Fruit fly (Drosophila melanogaster): ENCODE data around the gene SIDL.

Gene SIDL

dm6 chr3R:15196134-15197034, 22.3 kb downstream of the SIDL start, which contains the start of the genes Kpc1 and CG42542:
Gene Kpc1 (minus strand): TSS chr3R:15196210.
Gene CG42542 (plus strand): TSS chr3R:15196598.
- TF ChIP-seq CG7045 (GFP tag; optimal IDR thresholded peaks at IDR 0.05), result peak; percentile 67
- TF ChIP-seq CG14711 (tag; optimal IDR thresholded peaks at IDR 0.05), result peak; percentile 52
- peak; percentile 79 for TF ChIP-seq CG5204 (GFP tag; optimal IDR thresholded peaks at IDR 0.05)
- TF ChIP-seq tj (GFP tag; optimal IDR thresholded peaks at IDR 0.05), result peak; percentile 89
- peak; percentile 94 for TF ChIP-seq kay (GFP tag; ENCODE audit: borderline replicate concordance)
- peak; percentile 25 for TF ChIP-seq bab1 (GFP tag; optimal IDR thresholded peaks at IDR 0.05)
- TF ChIP-seq Hr96 (GFP tag; optimal IDR thresholded peaks at IDR 0.05), result peak; percentile 73
- peak; percentile 76 for TF ChIP-seq CG12768 (GFP tag; optimal IDR thresholded peaks at IDR 0.05)
- peak; percentile 58 for TF ChIP-seq cic (GFP tag; optimal IDR thresholded peaks at IDR 0.05)
- peak; percentile 53 for TF ChIP-seq CG33017 (tag; optimal IDR thresholded peaks at IDR 0.05)
- peak; percentile 70 for TF ChIP-seq CG11617 (GFP tag; optimal IDR thresholded peaks at IDR 0.05)
- peak; percentile 75 for TF ChIP-seq CG7101 (tag; optimal IDR thresholded peaks at IDR 0.05)
- TF ChIP-seq ovo (GFP tag; optimal IDR thresholded peaks at IDR 0.05), result peak; percentile 72
- TF ChIP-seq Mnt (GFP tag; optimal IDR thresholded peaks at IDR 0.05), result peak; percentile 75
- peak; percentile 72 for TF ChIP-seq Crg-1 (GFP tag; optimal IDR thresholded peaks at IDR 0.05)
- TF ChIP-seq pad (GFP tag; optimal IDR thresholded peaks at IDR 0.05), result peak; percentile 85
- peak; percentile 89 for TF ChIP-seq toe (GFP tag; optimal IDR thresholded peaks at IDR 0.05)
- TF ChIP-seq cnc (optimal IDR thresholded peaks at IDR 0.05), result no peak
- peak; percentile 78 for TF ChIP-seq Clk (GFP tag; optimal IDR thresholded peaks at IDR 0.05)
- peak; percentile 85 for TF ChIP-seq CG1620 (GFP tag; optimal IDR thresholded peaks at IDR 0.05)

DNA sequence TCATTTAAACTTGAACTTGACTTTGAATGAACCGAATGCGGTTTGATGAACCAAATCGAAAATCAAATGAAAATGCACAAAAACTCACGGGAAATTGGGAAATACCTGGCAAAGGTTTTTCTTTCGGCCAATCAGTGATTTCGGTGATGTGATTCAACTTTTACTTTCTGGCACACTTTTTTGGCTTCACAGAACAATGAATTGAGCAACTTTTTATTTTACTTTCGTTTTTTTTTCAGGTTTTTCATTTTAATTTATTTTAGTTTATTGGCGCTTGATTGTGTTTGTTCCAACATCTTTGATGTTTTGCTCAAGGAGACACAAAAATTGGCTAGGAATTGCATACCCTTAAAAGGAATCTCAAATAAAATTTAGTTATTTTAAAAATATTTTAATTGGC, 37.2 kb downstream of the SIDL start, which contains the start of gene Mf:
Gene Mf, minus strand, starts transcription at position 44 of the 400 bp plus-strand sequence.
- TF ChIP-seq kay (GFP tag; ENCODE audit: borderline replicate concordance) (peak; percentile 91), CG7101 (tag; optimal IDR thresholded peaks at IDR 0.05) (peak; percentile 3), cic (GFP tag; optimal IDR thresholded peaks at IDR 0.05) (no peak)

- TF ChIP-seq kay (GFP tag; ENCODE audit: borderline replicate concordance), result peak; percentile 81
- TF ChIP-seq Hr96 (GFP tag; optimal IDR thresholded peaks at IDR 0.05), result no peak
These were observed 41.4 kb downstream of the SIDL start for dm6 chr3R:15177230-15177629.

Measured in whole organism, adult.